Fruit fly (Drosophila melanogaster) whole organism, embryonic: Measurements from ENCODE around the gene CG1416.
A peak's percentile ranks its signal among the peaks of the same experiment; 100 is the strongest.

Source experiments
- CG10543 ChIP-seq: fragments of 200-800 bp; sonication (Bioruptor generic); optimal IDR thresholded peaks from 3 replicates; lab custom pipeline; 2017; ENCODE audit warnings: missing biosample characterization, mild to moderate bottlenecking, missing genetic modification characterization, moderate library complexity
- CG15011 ChIP-seq: fragments of 200-800 bp; sonication (Bioruptor generic); optimal IDR thresholded peaks from 3 replicates; lab custom pipeline; 2018; ENCODE audit warnings: missing biosample characterization, mild to moderate bottlenecking, missing genetic modification characterization
- CG16863 ChIP-seq: fragments of 200-800 bp; sonication (Bioruptor generic); optimal IDR thresholded peaks from 3 replicates; lab custom pipeline; 2016; ENCODE audit warnings: missing biosample characterization, missing genetic modification characterization
- CG18262 ChIP-seq: fragments of 200-800 bp; optimal IDR thresholded peaks from 3 replicates; lab custom pipeline; 2019; ENCODE audit warnings: missing biosample characterization, mild to moderate bottlenecking, missing genetic modification characterization, moderate library complexity
- CG3065 ChIP-seq: fragments of 200-800 bp; sonication (Bioruptor generic); optimal IDR thresholded peaks from 2 replicates; lab custom pipeline; 2016; ENCODE audit warnings: missing biosample characterization, missing genetic modification characterization
- CG34422 ChIP-seq: fragments of 200-800 bp; sonication (Bioruptor generic); IDR thresholded peaks from 3 replicates; pipeline ENCODE4 v1.3.6; 2022; ENCODE audit warnings: missing biosample characterization, missing genetic modification characterization
- CG3726 ChIP-seq: fragments of 200-800 bp; sonication (Bioruptor generic); IDR thresholded peaks from 3 replicates; pipeline ENCODE4, ENCODE4 v1.3.6; 2022; ENCODE audit warnings: missing biosample characterization, missing genetic modification characterization
- CG6272 ChIP-seq: fragments of 200-800 bp; sonication (Bioruptor generic); IDR thresholded peaks from 2 replicates; pipeline ENCODE4 v1.3.6; 2022; ENCODE audit warnings: missing biosample characterization, missing genetic modification characterization
- CG6654 ChIP-seq: fragments of 200-800 bp; sonication (Bioruptor generic); optimal IDR thresholded peaks from 2 replicates; lab custom pipeline; 2017; ENCODE audit warnings: missing biosample characterization, mild to moderate bottlenecking, missing genetic modification characterization
- CG8089 ChIP-seq: fragments of 200-800 bp; sonication (Bioruptor generic); optimal IDR thresholded peaks from 3 replicates; lab custom pipeline; 2016; ENCODE audit warnings: missing biosample characterization, missing genetic modification characterization
- CG8290 ChIP-seq, 3 experiments: fragments of 200-800 bp; sonication (Bioruptor generic); optimal IDR thresholded peaks; 2 replicates each; lab custom pipeline; 2016 to 2019; ENCODE audit warnings: missing biosample characterization in 3 of 3, missing genetic modification characterization in 3 of 3, mild to moderate bottlenecking in 2 of 3, moderate library complexity in 1 of 3
- CG8359 ChIP-seq: fragments of 200-800 bp; sonication (Bioruptor generic); optimal IDR thresholded peaks from 2 replicates; lab custom pipeline; 2017; ENCODE audit warnings: missing biosample characterization, mild to moderate bottlenecking, missing genetic modification characterization, borderline replicate concordance
- CrebB ChIP-seq: fragments of 200-800 bp; sonication (Bioruptor generic); optimal IDR thresholded peaks from 3 replicates; lab custom pipeline; 2018; ENCODE audit warnings: missing biosample characterization, mild to moderate bottlenecking, missing genetic modification characterization
- Fer3 ChIP-seq: fragments of 200-800 bp; sonication (Bioruptor generic); optimal IDR thresholded peaks from 2 replicates; lab custom pipeline; 2018; ENCODE audit warnings: missing biosample characterization, mild to moderate bottlenecking, missing genetic modification characterization, moderate library complexity
- HHEX ChIP-seq: fragments of 200-800 bp; sonication (Bioruptor generic); optimal IDR thresholded peaks from 3 replicates; lab custom pipeline; 2017; ENCODE audit warnings: missing biosample characterization, mild to moderate bottlenecking, missing genetic modification characterization, missing genetic modification reagents
- Jarid2 ChIP-seq: fragments of 200-800 bp; sonication (Bioruptor generic); optimal IDR thresholded peaks from 3 replicates; lab custom pipeline; 2017; ENCODE audit warnings: mild to moderate bottlenecking, missing biosample characterization, missing genetic modification reagents, missing genetic modification characterization
- Mad ChIP-seq: fragments of 200-800 bp; sonication (Bioruptor generic); optimal IDR thresholded peaks from 2 replicates; lab custom pipeline; 2016; ENCODE audit warnings: missing biosample characterization, missing genetic modification characterization
- Spps ChIP-seq: fragments of 200-800 bp; sonication (Bioruptor generic); optimal IDR thresholded peaks from 2 replicates; lab custom pipeline; 2018; ENCODE audit warnings: missing biosample characterization, mild to moderate bottlenecking, missing genetic modification characterization
- Ssrp ChIP-seq: fragments of 200-800 bp; sonication (Bioruptor generic); optimal IDR thresholded peaks from 2 replicates; lab custom pipeline; 2018; ENCODE audit warnings: missing biosample characterization, mild to moderate bottlenecking, missing genetic modification characterization, moderate library complexity
- amos ChIP-seq: fragments of 200-800 bp; sonication (Bioruptor generic); IDR thresholded peaks from 2 replicates; pipeline ENCODE4 v1.3.6; 2022; ENCODE audit warnings: missing biosample characterization, missing genetic modification characterization; ENCODE audit not compliant: partially characterized antibody
- ato ChIP-seq: fragments of 200-800 bp; sonication (Bioruptor generic); IDR thresholded peaks from 2 replicates; pipeline ENCODE4 v1.3.6; 2022; ENCODE audit warnings: missing biosample characterization, missing genetic modification characterization; ENCODE audit not compliant: partially characterized antibody
- az2 ChIP-seq: fragments of 200-800 bp; sonication (Bioruptor generic); optimal IDR thresholded peaks from 3 replicates; lab custom pipeline; 2016; ENCODE audit warnings: missing biosample characterization, missing genetic modification characterization
- dan ChIP-seq: fragments of 200-800 bp; sonication (Bioruptor generic); IDR thresholded peaks from 2 replicates; pipeline ENCODE4 v1.3.6; 2022; ENCODE audit warnings: missing biosample characterization, missing genetic modification characterization
- dmrt11E ChIP-seq: fragments of 200-800 bp; sonication (Bioruptor generic); optimal IDR thresholded peaks from 3 replicates; lab custom pipeline; 2018; ENCODE audit warnings: missing biosample characterization, mild to moderate bottlenecking, missing genetic modification characterization, moderate library complexity
- ewg ChIP-seq: fragments of 200-800 bp; sonication (Bioruptor generic); optimal IDR thresholded peaks from 3 replicates; lab custom pipeline; 2017; ENCODE audit warnings: mild to moderate bottlenecking, missing biosample characterization, missing genetic modification reagents, missing genetic modification characterization
- gcm ChIP-seq: fragments of 200-800 bp; sonication (Bioruptor generic); optimal IDR thresholded peaks from 2 replicates; lab custom pipeline; 2019; ENCODE audit warnings: missing biosample characterization, mild to moderate bottlenecking, missing genetic modification characterization, moderate library complexity
- her ChIP-seq: fragments of 200-800 bp; sonication (Bioruptor generic); optimal IDR thresholded peaks from 2 replicates; lab custom pipeline; 2016; ENCODE audit warnings: missing biosample characterization, missing genetic modification characterization
- kah ChIP-seq: fragments of 200-800 bp; sonication (Bioruptor generic); optimal IDR thresholded peaks from 2 replicates; lab custom pipeline; 2018; ENCODE audit warnings: missing biosample characterization, mild to moderate bottlenecking, missing genetic modification characterization
- lab ChIP-seq: fragments of 200-800 bp; sonication (Bioruptor generic); optimal IDR thresholded peaks from 3 replicates; lab custom pipeline; 2017; ENCODE audit warnings: missing biosample characterization, missing genetic modification characterization, mild to moderate bottlenecking, moderate library complexity, missing genetic modification reagents
- maf-S ChIP-seq: fragments of 200-800 bp; sonication (Bioruptor generic); optimal IDR thresholded peaks from 2 replicates; lab custom pipeline; 2016; ENCODE audit warnings: missing biosample characterization, missing genetic modification characterization
- nerfin-2 ChIP-seq: fragments of 200-800 bp; sonication (Bioruptor generic); IDR thresholded peaks from 2 replicates; pipeline ENCODE4 v1.3.6; 2022; ENCODE audit warnings: missing biosample characterization, missing genetic modification characterization; ENCODE audit not compliant: partially characterized antibody
- nmo ChIP-seq: fragments of 200-800 bp; sonication (Bioruptor generic); optimal IDR thresholded peaks from 2 replicates; lab custom pipeline; 2018; ENCODE audit warnings: missing biosample characterization, mild to moderate bottlenecking, missing genetic modification characterization, moderate library complexity
- otp ChIP-seq: fragments of 200-800 bp; sonication (Bioruptor generic); IDR thresholded peaks from 3 replicates; pipeline ENCODE4, ENCODE4 v1.3.6; 2022; ENCODE audit warnings: missing biosample characterization, missing genetic modification characterization
- prd ChIP-seq, 3 experiments: fragments of >200 bp in 2 of 3; fragments of 200-800 bp in 1 of 3; sonication (Bioruptor generic) in 1 of 3; optimal IDR thresholded peaks in 2 of 3; IDR thresholded peaks in 1 of 3; 2 replicates in 2 of 3; 3 replicates in 1 of 3; pipeline versions ENCODE4 v1.3.6 to Lab custom; 2017 to 2022; ENCODE audit warnings: missing biosample characterization in 1 of 3, missing genetic modification characterization in 1 of 3
- row ChIP-seq: fragments of 200-800 bp; sonication (Bioruptor generic); IDR thresholded peaks from 3 replicates; pipeline ENCODE4 v1.3.6; 2022; ENCODE audit warnings: missing biosample characterization, missing genetic modification characterization
- sc ChIP-seq, 3 experiments: fragments of >200 bp in 2 of 3; fragments of 200-800 bp in 1 of 3; sonication (Bioruptor generic) in 1 of 3; optimal IDR thresholded peaks; 2 replicates in 2 of 3; 3 replicates in 1 of 3; lab custom pipeline; 2017; ENCODE audit warnings: mild to moderate bottlenecking in 1 of 3, missing biosample characterization in 1 of 3, missing genetic modification characterization in 1 of 3, missing genetic modification reagents in 1 of 3
- sd ChIP-seq: fragments of 200-800 bp; sonication (Bioruptor generic); optimal IDR thresholded peaks from 3 replicates; lab custom pipeline; 2018; ENCODE audit warnings: missing biosample characterization, mild to moderate bottlenecking, missing genetic modification characterization, moderate library complexity
- shn ChIP-seq: fragments of 200-800 bp; sonication (Bioruptor generic); optimal IDR thresholded peaks from 3 replicates; lab custom pipeline; 2016; ENCODE audit warnings: missing biosample characterization, missing genetic modification characterization
- sna ChIP-seq: fragments of 200-800 bp; sonication (Bioruptor generic); IDR thresholded peaks from 2 replicates; pipeline ENCODE4 v1.3.6; 2022; ENCODE audit warnings: missing biosample characterization, missing genetic modification characterization; ENCODE audit not compliant: partially characterized antibody
- sqz ChIP-seq: fragments of 200-800 bp; sonication (Bioruptor generic); optimal IDR thresholded peaks from 3 replicates; lab custom pipeline; 2018; ENCODE audit warnings: missing biosample characterization, mild to moderate bottlenecking, missing genetic modification characterization
- tup ChIP-seq: fragments of 200-800 bp; sonication (Bioruptor generic); optimal IDR thresholded peaks from 2 replicates; lab custom pipeline; 2016; ENCODE audit warnings: missing biosample characterization, mild to moderate bottlenecking, missing genetic modification characterization, moderate library complexity
- unc-4 ChIP-seq: fragments of 200-800 bp; sonication (Bioruptor generic); IDR thresholded peaks from 2 replicates; pipeline ENCODE4 v1.3.6; 2022; ENCODE audit warnings: missing biosample characterization, missing genetic modification characterization; ENCODE audit not compliant: partially characterized antibody
- vnd ChIP-seq: fragments of 200-800 bp; sonication (Bioruptor generic); IDR thresholded peaks from 3 replicates; pipeline ENCODE4 v1.3.6; 2022; ENCODE audit warnings: missing biosample characterization, missing genetic modification characterization; ENCODE audit not compliant: partially characterized antibody
- z ChIP-seq: fragments of 200-800 bp; sonication (Bioruptor generic); IDR thresholded peaks from 3 replicates; pipeline ENCODE4 v1.3.6; 2022; ENCODE audit warnings: missing biosample characterization, missing genetic modification characterization

CG1416 gene

DNA sequence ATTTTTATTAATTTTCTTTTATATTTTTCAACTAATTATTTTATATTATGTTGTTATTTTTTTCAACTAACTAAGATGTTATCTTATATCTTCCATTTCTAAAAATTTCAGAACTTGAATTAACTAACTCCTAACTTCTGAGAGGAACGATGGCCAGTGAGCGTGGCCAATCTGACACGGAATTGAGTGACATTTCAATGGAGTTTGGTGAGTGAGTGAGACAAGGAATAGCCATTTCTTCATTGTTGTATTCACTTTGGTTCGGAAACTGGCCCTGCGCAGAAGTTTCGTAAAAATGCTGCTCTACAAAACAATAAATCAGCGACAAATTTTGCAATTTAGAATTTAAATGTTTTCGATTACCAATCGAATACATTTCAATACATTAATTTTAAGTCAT is 35.0 kb downstream of the CG1416 start:
- peak; percentile 92 for TF ChIP-seq z (GFP tag; lab: Robert Waterston, UW)
- peak; percentile 15 for TF ChIP-seq ewg (GFP tag; lab: Kevin White, UChicago)
- no peak for TF ChIP-seq CG10543 (GFP tag; lab: Kevin White, UChicago)

DNA sequence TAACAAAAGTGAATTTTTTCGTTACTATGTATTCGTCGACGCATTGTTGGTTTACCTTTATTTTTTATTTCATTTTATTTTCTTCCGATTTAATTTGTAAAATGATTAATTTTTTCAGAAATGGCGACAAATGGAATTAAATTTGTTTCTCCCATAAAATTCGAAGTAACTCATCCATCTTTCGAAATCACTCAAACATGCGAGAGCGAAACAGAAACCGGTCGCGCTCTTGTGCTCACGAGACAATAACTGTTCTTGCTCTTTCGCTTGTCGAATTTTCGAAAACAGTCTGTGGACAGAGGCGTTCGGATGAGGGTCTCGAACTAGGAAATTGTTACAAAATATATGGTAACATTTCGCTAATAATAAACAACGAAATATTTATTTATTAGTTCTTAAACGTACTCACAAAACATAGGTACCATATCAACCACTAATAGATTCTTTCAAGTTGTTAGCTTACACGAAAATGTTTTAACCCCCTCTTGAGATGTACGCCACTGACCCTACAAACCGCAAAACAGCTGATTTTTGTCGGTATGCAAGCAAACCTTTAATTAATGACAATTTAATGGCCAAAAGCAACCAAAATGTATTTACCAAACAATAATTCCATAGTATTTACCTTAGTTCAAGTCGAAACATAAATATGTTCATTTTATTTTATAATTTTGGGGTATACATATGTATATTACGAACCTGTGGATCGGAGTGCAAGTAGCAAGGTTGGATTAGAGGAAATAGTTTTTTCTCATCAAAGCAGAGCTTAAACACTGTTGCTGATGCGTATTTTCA is 36.9 kb downstream of the CG1416 start:
- TF ChIP-seq sna (GFP tag; lab: Robert Waterston, UW) (0 out of 2 replicates have a peak, but pooled peaks have one; percentile 21), vnd (GFP tag; lab: Robert Waterston, UW) (no peak), unc-4 (GFP tag; lab: Robert Waterston, UW) (no peak), dmrt11E (peak; percentile 98), her (GFP tag; lab: Kevin White, UChicago) (peak; percentile 92), gcm (peak; percentile 97), row (GFP tag; lab: Robert Waterston, UW) (peak; percentile 100), ato (GFP tag; lab: Robert Waterston, UW) (no peak), sd (peak; percentile 90), maf-S (GFP tag; lab: Kevin White, UChicago) (peak; percentile 96), tup (GFP tag; lab: Kevin White, UChicago) (peak; percentile 91), kah (GFP tag; lab: Kevin White, UChicago) (peak; percentile 89), Fer3 (tag; lab: Kevin White, UChicago) (peak; percentile 98), CG15011 (GFP tag; lab: Kevin White, UChicago) (peak; percentile 93), nerfin-2 (GFP tag; lab: Robert Waterston, UW) (no peak), CG8290 (GFP tag; optimal IDR thresholded peaks at IDR 0.05; lab: Kevin White, UChicago) (peak; percentile 97), CG8290 (tag; optimal IDR thresholded peaks at IDR 0.05; lab: Kevin White, UChicago) (peak; percentile 88 to 98), HHEX (GFP tag; lab: Kevin White, UChicago) (peak; percentile 96), Spps (peak; percentile 96), CG3065 (GFP tag; lab: Kevin White, UChicago) (peak; percentile 91), sqz (peak; percentile 92), CG16863 (GFP tag; lab: Kevin White, UChicago) (peak; percentile 95), CG18262 (tag; lab: Kevin White, UChicago) (peak; percentile 98), CrebB (tag; lab: Kevin White, UChicago) (peak; percentile 97), az2 (GFP tag; lab: Kevin White, UChicago) (peak; percentile 98), prd (optimal IDR thresholded peaks at IDR 0.05; lab: Kevin White, UChicago) (no peak), prd (GFP tag; IDR thresholded peaks at IDR 0.05; lab: Robert Waterston, UW) (peak; percentile 99), CG3726 (GFP tag; lab: Robert Waterston, UW) (peak; percentile 95), Jarid2 (GFP tag; lab: Kevin White, UChicago) (peak; percentile 90), CG6272 (peak; percentile 96), Mad (peak; percentile 96), Ssrp (tag; lab: Kevin White, UChicago) (peak; percentile 97), CG6654 (peak; percentile 88), CG8089 (GFP tag; lab: Kevin White, UChicago) (peak; percentile 93), amos (no peak; the same call in 1 of the 2 replicates), CG8359 (GFP tag; lab: Kevin White, UChicago) (peak; percentile 92), otp (GFP tag; lab: Robert Waterston, UW) (peak; percentile 94), lab (peak; percentile 98), shn (GFP tag; lab: Kevin White, UChicago) (peak; percentile 96), CG34422 (peak; percentile 98), nmo (GFP tag; lab: Kevin White, UChicago) (peak; percentile 98), sc (optimal IDR thresholded peaks at IDR 0.05; lab: Kevin White, UChicago) (no peak), sc (GFP tag; optimal IDR thresholded peaks at IDR 0.05; lab: Kevin White, UChicago) (peak; percentile 92), dan (GFP tag; lab: Robert Waterston, UW) (no peak; the same call in 1 of the 2 replicates)
